Fruit fly (Drosophila melanogaster) whole organism, larva: ENCODE data around the gene CG13285.

ENCODE experiments used
- noc ChIP-seq: fragments of 200-800 bp; sonication (Bioruptor generic); optimal IDR thresholded peaks from 3 replicates; lab custom pipeline; 2019; ENCODE audit warnings: missing biosample characterization, mild to moderate bottlenecking, missing genetic modification characterization, moderate library complexity

Gene CG13285

DNA sequence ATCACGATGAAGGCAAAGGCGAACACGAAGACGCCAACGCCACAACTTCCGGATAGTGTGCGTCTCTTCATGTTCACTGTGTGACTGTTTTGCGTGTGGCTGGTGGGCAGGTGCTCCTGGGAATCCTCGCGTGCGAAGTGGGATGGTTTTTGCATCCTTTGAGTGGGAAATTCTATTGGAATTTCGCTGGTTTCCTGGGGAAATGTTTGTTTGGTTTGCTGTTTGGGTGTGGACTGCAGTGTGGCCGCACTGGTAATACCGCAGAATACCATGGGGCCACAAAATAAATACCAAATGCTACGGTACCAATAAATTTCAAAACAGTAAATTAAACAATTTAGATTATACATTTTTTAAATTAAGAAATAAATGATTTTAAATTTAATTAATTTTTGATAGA, 25.8 kb upstream of the CG13285 start, which contains the start of gene sinu:
sinu (minus strand) TSS at position 258 of the 400 bp plus-strand sequence.
- TF ChIP-seq noc (tag; lab: Kevin White, UChicago): no peak

DNA sequence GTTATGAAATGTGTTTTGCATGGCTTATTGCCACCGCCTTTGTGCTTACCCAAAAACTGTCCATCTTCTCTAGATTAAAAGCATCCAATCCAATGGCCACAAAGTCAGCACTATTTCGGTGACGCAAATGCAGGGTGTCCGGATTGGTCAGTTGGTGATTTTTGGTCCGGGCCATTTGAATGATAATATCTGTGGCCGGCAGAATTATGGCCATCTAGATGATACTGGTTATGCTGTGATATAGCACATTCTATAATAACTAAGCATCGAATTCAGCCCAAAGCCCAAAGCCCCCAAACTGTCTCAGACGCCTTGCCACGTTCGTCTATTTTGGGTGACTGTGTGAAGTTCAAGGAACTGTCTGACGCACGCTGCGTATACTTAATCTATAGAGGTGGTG, 20.6 kb upstream of the CG13285 start:
- TF ChIP-seq noc (tag; lab: Kevin White, UChicago): no peak

DNA sequence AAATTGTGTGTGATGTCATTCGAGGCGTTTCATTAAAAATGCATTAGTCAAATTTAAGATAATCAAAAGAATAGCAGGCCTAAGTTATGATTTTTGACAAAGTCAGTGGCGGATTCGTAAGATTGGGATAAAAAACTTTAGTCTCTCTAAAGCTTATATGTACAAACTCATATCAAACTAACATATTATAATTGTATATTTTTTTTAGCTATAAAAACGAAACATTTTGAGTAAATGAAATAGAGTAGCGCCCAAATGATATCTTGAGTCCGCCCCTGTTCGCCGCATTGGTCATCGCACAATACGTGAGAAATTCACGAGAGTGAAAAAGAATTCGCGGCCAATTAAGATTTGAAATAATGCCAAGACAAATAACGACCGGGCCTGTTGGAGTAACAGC, 18.8 kb upstream of the CG13285 start:
- peak; percentile 65 for TF ChIP-seq noc (tag; lab: Kevin White, UChicago)

DNA sequence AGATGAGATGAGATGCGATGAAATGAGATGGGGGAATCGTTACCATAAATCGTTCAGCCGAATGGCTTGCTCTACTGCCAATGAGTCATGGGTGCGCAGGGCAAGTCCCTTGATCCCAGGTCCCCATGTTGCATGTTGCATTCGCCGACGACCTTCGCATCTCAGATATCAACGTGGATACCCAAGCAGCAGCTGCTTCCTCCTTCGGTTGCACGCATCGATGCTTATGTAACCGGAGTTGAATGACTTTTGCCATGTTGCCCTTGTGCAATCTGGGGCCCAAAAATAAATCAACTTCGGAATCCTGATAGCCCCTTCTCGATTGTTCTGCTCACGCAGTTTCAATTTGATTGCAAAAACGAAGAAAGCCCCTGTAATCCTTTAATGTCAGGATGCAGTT, 18.2 kb upstream of the CG13285 start:
- no peak for TF ChIP-seq noc (tag; lab: Kevin White, UChicago)

DNA sequence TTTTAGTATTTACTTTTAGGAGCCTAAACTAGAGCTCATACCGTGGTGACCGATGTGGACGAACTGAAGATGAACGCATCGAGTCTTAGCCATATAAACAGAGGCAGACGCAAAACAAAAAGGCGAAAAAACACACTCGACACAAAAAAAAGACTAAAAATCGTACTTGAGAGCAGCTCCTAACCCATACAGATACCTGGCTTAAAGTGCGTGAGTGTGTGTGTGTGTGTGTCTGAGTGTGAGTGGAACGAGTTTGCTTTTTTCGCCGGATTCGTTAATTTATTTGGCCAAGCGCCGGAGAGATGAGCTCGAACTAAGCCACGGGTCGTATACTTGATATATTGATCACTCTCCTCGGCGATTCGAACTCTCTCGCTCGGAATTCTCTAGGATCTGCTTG, 15.5 kb upstream of the CG13285 start, which contains the start of gene frm:
frm (minus strand) TSS at position 73 of the 400 bp plus-strand sequence.
- TF ChIP-seq noc (tag; lab: Kevin White, UChicago): no peak

DNA sequence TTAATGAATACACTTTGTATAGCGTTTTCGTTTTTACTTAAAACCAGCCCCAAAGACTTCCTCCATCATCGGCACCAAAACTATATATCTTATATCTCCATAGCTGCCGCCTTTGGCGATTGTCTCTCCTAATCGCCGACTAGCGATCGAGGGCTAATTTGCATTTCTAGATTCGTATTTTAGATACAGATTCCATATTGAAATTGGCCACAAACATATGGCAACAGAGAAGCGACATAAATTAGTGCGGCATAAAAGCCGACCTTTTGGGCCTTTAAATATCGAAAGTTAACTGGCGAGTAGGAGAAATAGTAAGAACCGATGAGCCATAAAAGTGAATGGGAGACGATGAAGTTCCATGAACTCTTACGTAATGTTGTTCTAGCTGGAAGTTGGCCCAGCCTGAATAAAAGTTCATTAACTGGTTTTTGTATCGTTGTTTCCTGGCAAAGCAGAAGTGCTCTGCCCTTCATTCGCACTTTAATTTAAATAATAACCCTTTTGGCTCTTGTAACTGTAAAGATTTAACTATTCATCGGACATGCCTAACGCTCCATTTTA, 13.0 kb upstream of the CG13285 start:
- TF ChIP-seq noc (tag; lab: Kevin White, UChicago): no peak

DNA sequence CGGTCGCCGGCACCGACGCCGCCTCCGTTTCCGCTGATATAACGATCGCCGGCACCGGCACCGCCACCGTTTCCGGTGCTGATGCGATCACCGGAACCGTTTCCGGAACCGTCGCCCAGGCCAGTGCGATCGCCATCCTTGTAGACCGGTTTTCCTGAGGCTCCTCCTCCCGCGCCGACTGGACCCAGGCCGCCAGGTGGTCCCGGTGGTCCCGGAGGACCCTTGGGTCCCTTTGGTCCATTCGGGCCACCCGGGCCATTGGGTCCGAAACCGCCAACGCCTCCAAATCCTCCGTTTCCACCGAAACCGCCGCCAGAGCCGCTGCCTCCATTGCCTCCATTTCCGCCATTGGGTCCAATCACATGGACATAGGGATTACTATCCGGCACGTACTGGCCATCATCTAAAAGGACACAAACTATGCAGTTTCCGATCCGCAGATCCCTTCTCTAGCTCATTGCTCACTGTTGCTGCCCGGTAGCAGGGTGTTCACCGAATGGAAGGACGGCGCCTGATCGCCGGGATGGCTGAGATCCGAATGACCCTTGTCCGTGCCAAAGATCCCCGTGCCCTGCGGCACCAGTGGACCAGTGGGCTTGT, 7.3 kb upstream of the CG13285 start:
- no peak for TF ChIP-seq noc (tag; lab: Kevin White, UChicago)

DNA sequence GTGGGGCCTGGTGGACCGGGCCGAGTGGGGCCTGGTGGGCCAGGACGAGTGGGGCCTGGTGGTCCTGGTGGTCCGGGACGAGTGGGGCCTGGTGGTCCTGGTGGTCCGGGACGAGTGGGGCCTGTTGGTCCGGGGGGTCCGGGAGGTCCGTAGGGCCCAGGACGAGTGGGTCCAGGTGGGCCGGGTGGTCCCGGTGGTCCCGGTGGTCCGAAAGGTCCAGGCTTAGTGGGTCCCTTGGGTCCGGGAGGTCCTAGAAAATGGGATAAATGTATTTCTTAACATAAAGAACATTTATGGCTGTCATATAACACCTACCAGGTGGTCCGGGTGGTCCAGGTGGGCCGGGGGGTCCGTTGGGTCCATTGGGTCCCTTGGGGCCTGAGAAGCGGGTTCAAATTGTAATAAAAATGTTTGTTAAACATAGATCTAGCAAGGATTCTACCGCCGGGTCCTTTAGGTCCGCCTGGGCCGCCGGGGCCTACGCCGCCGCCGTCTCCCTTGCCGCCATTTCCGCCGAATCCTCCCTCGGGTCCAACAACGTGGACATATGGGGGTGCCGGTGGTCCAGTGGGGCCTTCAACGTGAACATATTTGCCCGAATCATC, 5.2 kb upstream of the CG13285 start:
- TF ChIP-seq noc (tag; lab: Kevin White, UChicago): no peak

DNA sequence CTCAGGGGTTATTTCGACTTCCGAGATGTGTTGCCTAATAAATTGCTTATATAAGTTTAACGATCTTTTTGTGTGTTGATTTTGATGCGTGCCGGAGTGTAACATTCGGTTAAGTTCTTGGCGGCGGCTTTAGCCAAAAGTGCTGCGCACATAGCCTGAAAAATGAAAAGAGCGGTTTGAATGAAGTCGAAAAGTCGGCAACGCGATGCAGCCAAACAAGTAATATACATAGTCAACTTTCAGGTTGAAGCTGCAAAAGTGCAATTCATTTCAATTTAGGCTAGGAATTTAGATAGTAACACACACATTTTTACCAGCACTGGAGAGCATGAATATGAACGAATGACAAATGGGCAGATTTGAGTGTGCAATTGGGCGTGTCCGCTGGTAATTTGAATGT, 1.3 kb downstream of the CG13285 start:
- TF ChIP-seq noc (tag; lab: Kevin White, UChicago): no peak

DNA sequence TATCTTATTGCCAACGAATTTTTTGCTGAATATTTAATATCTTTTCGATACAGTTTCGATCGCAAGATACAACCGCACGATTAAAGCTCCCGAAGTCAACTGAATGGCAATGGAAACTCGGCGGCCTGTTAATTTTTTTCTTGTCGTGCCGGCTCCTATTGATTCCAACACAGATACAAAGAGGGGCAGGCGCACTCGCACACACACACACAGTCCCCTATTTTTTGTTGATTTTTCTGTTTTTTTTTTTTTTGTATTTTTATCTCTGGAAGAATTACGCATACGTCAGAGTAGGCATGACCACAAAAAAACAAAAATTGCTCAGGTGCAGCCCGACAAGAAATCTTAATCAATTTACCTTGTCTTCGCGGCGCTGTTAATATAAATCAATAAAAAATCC, 6.3 kb downstream of the CG13285 start, which contains the start of gene Lkr:
Lkr (minus strand) TSS at position 101 of the 400 bp plus-strand sequence.
- no peak for TF ChIP-seq noc (tag; lab: Kevin White, UChicago)

DNA sequence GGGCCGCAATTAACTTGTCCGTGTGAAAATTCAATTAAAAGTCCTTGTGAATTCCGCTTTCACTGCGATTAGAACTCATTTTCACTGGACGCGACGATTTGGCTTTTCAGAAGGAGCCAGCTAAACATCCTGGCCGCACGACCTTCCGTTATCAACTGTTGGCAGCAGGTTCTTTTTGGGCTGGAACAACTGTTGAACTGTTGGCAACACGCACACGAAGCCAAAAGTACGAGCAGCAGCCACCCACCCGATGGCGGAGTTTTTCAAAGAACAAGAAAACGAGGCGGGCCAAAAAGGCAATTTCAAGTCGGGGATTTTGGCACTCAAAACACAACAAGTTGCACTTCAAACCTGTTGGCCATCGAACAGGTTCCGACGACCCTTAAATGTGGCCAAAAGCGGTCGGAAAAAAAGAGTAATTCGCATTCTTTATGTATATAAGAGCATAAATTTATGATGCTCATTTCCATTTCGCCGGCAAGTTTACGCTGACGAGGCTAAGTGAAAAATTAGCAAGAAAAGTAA, 12.6 kb downstream of the CG13285 start:
- TF ChIP-seq noc (tag; lab: Kevin White, UChicago): no peak

DNA sequence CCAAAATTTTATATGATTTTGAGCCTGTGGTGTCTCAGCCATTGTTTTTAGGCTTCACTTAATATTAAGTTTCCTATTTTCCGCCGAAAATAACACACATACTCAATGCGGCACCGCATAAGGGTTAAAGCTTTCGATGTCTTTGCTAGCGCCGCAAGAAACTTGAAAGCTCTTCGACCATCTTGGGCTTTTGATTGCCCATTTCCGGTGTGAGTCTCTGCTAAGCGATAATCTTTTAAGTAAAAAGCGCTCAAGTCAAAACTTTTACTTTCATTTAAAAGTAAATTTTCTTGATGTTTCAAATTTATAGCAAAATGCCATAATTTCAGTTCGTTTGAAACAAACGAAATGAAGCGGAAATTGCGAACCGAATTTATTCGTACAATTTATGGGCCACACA, 23.6 kb downstream of the CG13285 start:
- no peak for TF ChIP-seq noc (tag; lab: Kevin White, UChicago)

DNA sequence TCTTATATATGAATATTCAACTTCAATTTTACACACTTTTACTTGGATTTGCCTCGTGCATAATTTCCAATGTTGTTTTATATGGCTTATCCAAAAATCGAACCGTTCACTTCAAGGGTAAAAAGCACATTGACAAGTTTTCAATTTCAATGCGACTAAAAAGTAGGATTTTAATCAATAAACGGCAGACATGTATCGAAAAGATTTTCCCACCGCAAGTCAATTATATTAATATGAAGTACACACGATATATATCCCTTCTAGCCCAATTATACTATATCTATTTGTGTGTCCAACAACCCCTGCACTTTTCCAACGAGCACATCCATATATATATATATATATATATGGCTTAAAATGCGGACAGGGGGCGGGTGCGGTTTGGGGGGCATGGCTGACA, 24.8 kb downstream of the CG13285 start, which contains the start of gene CG34342:
CG34342 (minus strand) TSS at position 101 of the 400 bp plus-strand sequence.
- TF ChIP-seq noc (tag; lab: Kevin White, UChicago): no peak

DNA sequence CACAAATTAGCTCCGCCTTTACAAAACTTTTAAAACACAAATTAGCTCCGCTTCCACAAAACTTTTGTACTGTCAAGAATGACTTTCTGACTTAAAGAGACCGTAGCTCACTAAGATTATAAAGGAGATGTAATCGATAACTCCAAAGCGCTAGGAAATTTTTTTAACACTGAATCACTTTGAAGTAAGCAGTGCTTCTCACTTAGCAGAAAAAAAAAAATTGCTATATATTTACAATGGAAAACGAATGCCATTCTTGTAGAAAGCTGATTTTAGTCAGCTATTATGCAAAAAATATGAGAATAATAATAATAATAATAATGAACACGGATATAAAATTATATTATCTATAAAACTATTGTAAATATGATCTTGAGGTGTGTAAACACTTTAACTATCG, 36.7 kb downstream of the CG13285 start, which contains the start of gene blanks:
blanks (minus strand) TSS at position 101 of the 400 bp plus-strand sequence.
- TF ChIP-seq noc (tag; lab: Kevin White, UChicago): no peak
